Worm (Caenorhabditis elegans) whole organism, early embryonic: ENCODE data around the gene F54F7.6.

Experiments used
- B0310.2 ChIP-seq: sonication (generic microtip); optimal IDR thresholded peaks from 2 replicates; lab custom pipeline; 2016; ENCODE audit warnings: mild to moderate bottlenecking, missing genetic modification characterization, missing compliant biosample characterization
- F13C5.2 ChIP-seq: sonication (generic microtip); optimal IDR thresholded peaks from 2 replicates; lab custom pipeline; 2017; ENCODE audit warnings: mild to moderate bottlenecking, missing genetic modification characterization, inconsistent platforms, missing compliant biosample characterization
- aly-1 ChIP-seq: sonication (generic microtip); optimal IDR thresholded peaks from 2 replicates; lab custom pipeline; 2016; ENCODE audit warnings: missing genetic modification characterization, missing compliant biosample characterization
- ama-1 ChIP-seq: fragments of 150-350 bp; optimal IDR thresholded peaks from 2 replicates; lab custom pipeline; 2014
- ceh-13 ChIP-seq: fragments of 200-800 bp; sonication (Bioruptor generic); optimal IDR thresholded peaks from 2 replicates; lab custom pipeline; 2018; ENCODE audit warnings: mild to moderate bottlenecking, missing genetic modification characterization, missing compliant biosample characterization
- ceh-36 ChIP-seq: sonication (generic microtip); optimal IDR thresholded peaks from 2 replicates; lab custom pipeline; 2016; ENCODE audit warnings: missing genetic modification characterization, inconsistent platforms, missing compliant biosample characterization
- ets-7 ChIP-seq: sonication (generic microtip); optimal IDR thresholded peaks from 2 replicates; lab custom pipeline; 2016; ENCODE audit warnings: missing genotype, missing genetic modification characterization, missing compliant biosample characterization
- flt-1 ChIP-seq: fragments of 200-800 bp; sonication (Bioruptor generic); IDR thresholded peaks from 2 replicates; pipeline ENCODE4 v1.3.6; 2022; ENCODE audit warnings: missing genetic modification characterization, missing compliant biosample characterization
- hmbx-1 ChIP-seq: sonication (generic microtip); optimal IDR thresholded peaks from 2 replicates; lab custom pipeline; 2016; ENCODE audit warnings: mild to moderate bottlenecking, missing genetic modification characterization, missing compliant biosample characterization
- hmg-4 ChIP-seq: fragments of 200-800 bp; sonication (Bioruptor generic); optimal IDR thresholded peaks from 2 replicates; lab custom pipeline; 2018; ENCODE audit warnings: mild to moderate bottlenecking, missing genetic modification characterization, missing compliant biosample characterization
- hnd-1 ChIP-seq: sonication (generic microtip); optimal IDR thresholded peaks from 2 replicates; lab custom pipeline; 2016; ENCODE audit warnings: missing genetic modification characterization, missing compliant biosample characterization
- pes-1 ChIP-seq: fragments of 200-800 bp; sonication (Bioruptor generic); IDR thresholded peaks from 2 replicates; pipeline ENCODE4 v1.3.6; 2022; ENCODE audit warnings: missing genetic modification reagents, missing genetic modification characterization, missing compliant biosample characterization
- scrt-1 ChIP-seq: fragments of 200-800 bp; sonication (Bioruptor generic); IDR thresholded peaks from 2 replicates; pipeline ENCODE4 v1.3.6; 2022; ENCODE audit warnings: missing genetic modification characterization, missing compliant biosample characterization
- sea-1 ChIP-seq: fragments of 200-800 bp; sonication (Bioruptor generic); conservative IDR thresholded peaks from 2 replicates; pipeline ENCODE4 v1.3.6; 2022; ENCODE audit warnings: missing genetic modification characterization, missing compliant biosample characterization
- tbx-11 ChIP-seq: fragments of 200-800 bp; sonication (Bioruptor generic); IDR thresholded peaks from 2 replicates; pipeline ENCODE4 v1.3.6; 2022; ENCODE audit warnings: missing genetic modification characterization, missing compliant biosample characterization
- tbx-37 ChIP-seq: fragments of 200-800 bp; sonication (Bioruptor generic); conservative IDR thresholded peaks from 2 replicates; pipeline ENCODE4 v1.3.6; 2022; ENCODE audit warnings: missing genetic modification reagents, missing genetic modification characterization, missing compliant biosample characterization
- tra-4 ChIP-seq: sonication (generic microtip); optimal IDR thresholded peaks from 2 replicates; lab custom pipeline; 2017; ENCODE audit warnings: missing genetic modification characterization, missing compliant biosample characterization

The F54F7.6 gene

ce11 chrX:11865083-11865482 lies at the start of gene F54F7.6:
Gene F54F7.6 (plus strand): TSS chrX:11865383.
- TF ChIP-seq hmg-4 (GFP tag; lab: Kevin White, UChicago), result no peak
- TF ChIP-seq B0310.2 (tag; lab: Kevin White, UChicago), result no peak
- no peak for TF ChIP-seq flt-1 (GFP tag; lab: Robert Waterston, UW)
- no peak for TF ChIP-seq F13C5.2 (tag; lab: Kevin White, UChicago)
- no peak for TF ChIP-seq ceh-36 (tag; lab: Kevin White, UChicago)
- no peak for TF ChIP-seq tbx-37 (GFP tag; lab: Robert Waterston, UW)
- TF ChIP-seq ceh-13 (GFP tag; lab: Kevin White, UChicago), result no peak
- no peak for TF ChIP-seq aly-1 (tag; lab: Kevin White, UChicago)
- TF ChIP-seq tra-4 (tag; lab: Kevin White, UChicago), result no peak
- TF ChIP-seq ets-7 (tag; lab: Kevin White, UChicago), result no peak
- TF ChIP-seq hnd-1 (tag; lab: Kevin White, UChicago), result no peak
- TF ChIP-seq hmbx-1 (tag; lab: Kevin White, UChicago), result no peak
- no peak for TF ChIP-seq scrt-1
- TF ChIP-seq pes-1 (GFP tag; lab: Robert Waterston, UW), result no peak
- TF ChIP-seq sea-1 (GFP tag; lab: Robert Waterston, UW), result no peak
- TF ChIP-seq tbx-11, result no peak

ce11 chrX:11816825-11817224 lies 48.4 kb upstream of the F54F7.6 start:
- no peak for TF ChIP-seq flt-1 (GFP tag; lab: Robert Waterston, UW)

ce11 chrX:11818711-11819110 lies 46.5 kb upstream of the F54F7.6 start:
- TF ChIP-seq aly-1 (tag; lab: Kevin White, UChicago) (no peak), pes-1 (GFP tag; lab: Robert Waterston, UW) (no peak), hnd-1 (tag; lab: Kevin White, UChicago) (no peak), hmg-4 (GFP tag; lab: Kevin White, UChicago) (no peak)

ce11 chrX:11821159-11821720 lies 43.9 kb upstream of the F54F7.6 start:
- TF ChIP-seq pes-1 (GFP tag; lab: Robert Waterston, UW) (no peak), flt-1 (GFP tag; lab: Robert Waterston, UW) (no peak), ceh-13 (GFP tag; lab: Kevin White, UChicago) (no peak), ceh-36 (tag; lab: Kevin White, UChicago) (no peak), ama-1 (no peak), tbx-11 (no peak), tbx-37 (GFP tag; lab: Robert Waterston, UW) (no peak), scrt-1 (no peak), F13C5.2 (tag; lab: Kevin White, UChicago) (no peak), aly-1 (tag; lab: Kevin White, UChicago) (no peak), B0310.2 (tag; lab: Kevin White, UChicago) (no peak), sea-1 (GFP tag; lab: Robert Waterston, UW) (no peak), ets-7 (tag; lab: Kevin White, UChicago) (no peak)

- TF ChIP-seq ama-1 (no peak), scrt-1 (no peak), tbx-37 (GFP tag; lab: Robert Waterston, UW) (no peak), flt-1 (GFP tag; lab: Robert Waterston, UW) (no peak), pes-1 (GFP tag; lab: Robert Waterston, UW) (no peak), ceh-36 (tag; lab: Kevin White, UChicago) (no peak), tbx-11 (no peak), tra-4 (tag; lab: Kevin White, UChicago) (no peak), F13C5.2 (tag; lab: Kevin White, UChicago) (no peak), hnd-1 (tag; lab: Kevin White, UChicago) (no peak), ceh-13 (GFP tag; lab: Kevin White, UChicago) (no peak)
These were observed 41.5 kb upstream of the F54F7.6 start, which contains the start of gene tag-241 for ce11 chrX:11823704-11824103. Gene tag-241 (plus strand): TSS chrX:11824004.

DNA sequence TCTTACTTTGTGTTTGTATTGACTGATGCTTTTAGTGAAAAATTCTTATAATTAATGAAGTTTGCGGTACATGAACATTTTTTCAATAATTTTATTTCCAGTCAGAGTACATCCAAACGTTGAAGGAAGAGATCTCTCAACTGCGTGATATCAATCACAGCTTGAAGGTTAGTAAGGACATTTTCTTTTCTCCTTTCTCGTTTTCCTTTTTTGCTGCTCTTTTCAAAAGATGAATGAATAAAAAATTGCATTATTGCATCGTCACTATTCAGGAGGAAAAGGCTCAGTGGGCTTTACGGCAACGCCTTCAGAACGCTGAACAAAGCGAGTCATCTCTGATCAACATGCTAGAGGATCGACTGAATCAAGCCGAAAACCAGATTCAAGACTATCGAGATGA lies 38.3 kb upstream of the F54F7.6 start:
- no peak for TF ChIP-seq flt-1 (GFP tag; lab: Robert Waterston, UW)
- no peak for TF ChIP-seq tbx-11
- TF ChIP-seq hnd-1 (tag; lab: Kevin White, UChicago), result no peak
- TF ChIP-seq scrt-1, result no peak
- no peak for TF ChIP-seq tbx-37 (GFP tag; lab: Robert Waterston, UW)
- no peak for TF ChIP-seq aly-1 (tag; lab: Kevin White, UChicago)
- no peak for TF ChIP-seq ceh-36 (tag; lab: Kevin White, UChicago)
- TF ChIP-seq hmbx-1 (tag; lab: Kevin White, UChicago), result no peak
- no peak for TF ChIP-seq F13C5.2 (tag; lab: Kevin White, UChicago)
- no peak for TF ChIP-seq tra-4 (tag; lab: Kevin White, UChicago)
- no peak for TF ChIP-seq ama-1
- no peak for TF ChIP-seq ets-7 (tag; lab: Kevin White, UChicago)
- TF ChIP-seq sea-1 (GFP tag; lab: Robert Waterston, UW), result no peak
- TF ChIP-seq pes-1 (GFP tag; lab: Robert Waterston, UW), result no peak
- no peak for TF ChIP-seq ceh-13 (GFP tag; lab: Kevin White, UChicago)
- TF ChIP-seq B0310.2 (tag; lab: Kevin White, UChicago), result no peak
- TF ChIP-seq hmg-4 (GFP tag; lab: Kevin White, UChicago), result no peak

- TF ChIP-seq aly-1 (tag; lab: Kevin White, UChicago) (no peak), tbx-37 (GFP tag; lab: Robert Waterston, UW) (no peak), ama-1 (no peak), hnd-1 (tag; lab: Kevin White, UChicago) (no peak), scrt-1 (no peak), tbx-11 (no peak), ceh-13 (GFP tag; lab: Kevin White, UChicago) (no peak), B0310.2 (tag; lab: Kevin White, UChicago) (no peak), ets-7 (tag; lab: Kevin White, UChicago) (no peak), pes-1 (GFP tag; lab: Robert Waterston, UW) (no peak)
These were observed 37.7 kb upstream of the F54F7.6 start for ce11 chrX:11827528-11827927.
